Fruit fly (Drosophila melanogaster): ENCODE results near the gene TpnC73F.
A peak's percentile ranks its signal among the peaks of the same experiment; 100 is the strongest.

DNA sequence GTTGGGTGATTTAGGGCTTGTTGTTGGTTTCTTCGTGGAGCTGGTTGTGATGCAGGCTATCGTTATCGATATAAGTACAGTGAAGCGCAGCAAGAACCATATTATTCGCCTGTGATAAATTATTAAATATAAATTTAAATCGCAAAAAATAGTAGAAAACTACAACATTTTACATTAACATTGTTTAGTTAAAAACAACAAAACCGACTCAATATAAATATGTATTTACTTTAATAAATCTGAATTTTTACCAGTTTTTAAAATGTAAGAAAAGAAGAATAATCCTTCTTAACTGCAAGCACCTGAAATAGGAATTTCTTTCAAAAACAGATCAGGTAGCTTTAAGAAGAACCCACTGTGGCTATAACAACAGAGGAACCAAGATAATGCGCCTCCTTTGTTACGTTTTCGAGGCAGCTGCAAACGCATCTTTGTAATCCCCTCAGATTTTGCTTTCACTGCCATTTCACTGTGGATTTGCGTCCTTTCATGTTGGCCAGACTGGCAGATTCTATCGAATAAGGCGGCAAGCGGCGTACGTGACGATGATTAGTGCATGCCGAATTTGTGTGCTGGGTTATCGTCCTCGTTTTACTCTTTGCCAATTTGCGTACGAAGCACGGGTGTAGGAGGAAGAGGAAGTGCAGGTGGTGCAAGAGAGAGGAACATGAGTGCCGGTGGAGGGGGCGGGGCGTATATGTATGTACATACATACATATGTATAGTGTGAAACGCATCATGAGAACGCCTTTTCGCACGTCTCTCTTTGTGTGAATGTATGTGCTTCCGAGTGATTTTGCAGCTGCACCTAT, 35.2 kb upstream of the TpnC73F start:
- TF ChIP-seq toy (GFP tag; IDR thresholded peaks at IDR 0.05), result no peak
- no peak for TF ChIP-seq Hr78 (GFP tag; optimal IDR thresholded peaks at IDR 0.05)
- TF ChIP-seq D (optimal IDR thresholded peaks at IDR 0.05), result peak; percentile 79
- TF ChIP-seq D (GFP tag; optimal IDR thresholded peaks at IDR 0.05), result no peak
- TF ChIP-seq CG33557 (GFP tag; optimal IDR thresholded peaks at IDR 0.05), result no peak
- TF ChIP-seq hb (GFP tag; IDR thresholded peaks at IDR 0.05; ENCODE audit: partially characterized antibody), result no peak
- no peak for TF ChIP-seq klu (GFP tag; IDR thresholded peaks at IDR 0.05)
- TF ChIP-seq CG8478 (optimal IDR thresholded peaks at IDR 0.05), result no peak
- no peak for TF ChIP-seq insv (GFP tag; optimal IDR thresholded peaks at IDR 0.05)
- TF ChIP-seq CG5245 (GFP tag; optimal IDR thresholded peaks at IDR 0.05), result no peak
- TF ChIP-seq CG13894 (tag; optimal IDR thresholded peaks at IDR 0.05), result no peak
- TF ChIP-seq CG18764 (GFP tag; optimal IDR thresholded peaks at IDR 0.05), result no peak
- TF ChIP-seq CG3995 (GFP tag; optimal IDR thresholded peaks at IDR 0.05), result no peak
- no peak for TF ChIP-seq CG10274 (GFP tag; optimal IDR thresholded peaks at IDR 0.05)
